Worm (Caenorhabditis elegans): ENCODE results near the gene F57B9.3.

ce11 chrIII:6951435-6951834 lies 11.8 kb downstream of the F57B9.3 start:
- no peak for TF ChIP-seq nhr-48 (tag; optimal IDR thresholded peaks at IDR 0.05)
- TF ChIP-seq nhr-76 (tag; optimal IDR thresholded peaks at IDR 0.05), result no peak
- TF ChIP-seq mdl-1 (tag; optimal IDR thresholded peaks at IDR 0.05), result no peak
- TF ChIP-seq zip-11 (GFP tag; IDR thresholded peaks at IDR 0.05), result no peak
- TF ChIP-seq lir-3 (tag; optimal IDR thresholded peaks at IDR 0.05), result no peak
- no peak for TF ChIP-seq mxl-3 (GFP tag; optimal IDR thresholded peaks at IDR 0.05)
- no peak for TF ChIP-seq mes-2 (tag; optimal IDR thresholded peaks at IDR 0.05; ENCODE audit: poor library complexity, severe bottlenecking)
- TF ChIP-seq spr-3 (GFP tag; optimal IDR thresholded peaks at IDR 0.05), result no peak
- no peak for TF ChIP-seq fkh-10 (GFP tag; optimal IDR thresholded peaks at IDR 0.05)
- TF ChIP-seq aly-2 (tag; optimal IDR thresholded peaks at IDR 0.05), result no peak
- TF ChIP-seq lin-29 (GFP tag; IDR thresholded peaks at IDR 0.05), result no peak
- TF ChIP-seq unc-62 (GFP tag; optimal IDR thresholded peaks at IDR 0.05 in 1 of 2), result no peak
- no peak for TF ChIP-seq unc-62 (tag; optimal IDR thresholded peaks at IDR 0.05)
